Fruit fly (Drosophila melanogaster): Measurements from ENCODE around the gene snRNP-U1-70K.

snRNP-U1-70K gene

DNA sequence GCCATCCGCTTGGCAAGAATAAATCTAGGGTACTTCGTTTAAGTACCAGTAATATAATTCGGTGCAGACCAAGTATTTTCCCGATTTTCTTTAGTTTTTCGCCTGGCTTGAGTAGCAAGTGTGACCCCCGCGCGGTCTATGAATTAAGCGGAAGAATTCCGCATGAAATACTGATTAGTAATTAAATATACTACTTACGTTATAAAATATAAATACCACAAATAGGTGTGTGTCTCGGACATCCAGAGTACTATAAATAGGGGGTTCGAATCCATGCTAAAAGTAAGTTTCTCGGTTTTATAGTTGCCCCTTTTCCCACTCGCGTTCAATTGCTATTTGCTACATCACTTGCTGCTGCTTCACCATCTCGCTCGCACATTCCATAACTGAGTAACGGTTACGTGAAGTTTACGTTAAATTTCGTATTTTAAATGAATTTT is at the start of gene snRNP-U1-70K (continued):
- TF ChIP-seq bsh (GFP tag; optimal IDR thresholded peaks at IDR 0.05), result no peak
- no peak for TF ChIP-seq gro (GFP tag; optimal IDR thresholded peaks at IDR 0.05)
- TF ChIP-seq CG10543 (GFP tag; optimal IDR thresholded peaks at IDR 0.05), result no peak
- peak; percentile 10 for TF ChIP-seq CG13424 (tag; optimal IDR thresholded peaks at IDR 0.05)
- TF ChIP-seq hb (GFP tag; IDR thresholded peaks at IDR 0.05; ENCODE audit: partially characterized antibody), result no peak
- peak; percentile 98 for TF ChIP-seq CG18011 (GFP tag; optimal IDR thresholded peaks at IDR 0.05)
- peak; percentile 20; the same call in 2 of the 3 replicates for TF ChIP-seq Opbp (GFP tag; IDR thresholded peaks at IDR 0.05; ENCODE audit: partially characterized antibody)
- no peak for TF ChIP-seq tx (GFP tag; optimal IDR thresholded peaks at IDR 0.05)
- TF ChIP-seq mam (GFP tag; optimal IDR thresholded peaks at IDR 0.05), result no peak
- TF ChIP-seq sr (GFP tag; IDR thresholded peaks at IDR 0.05), result no peak
- TF ChIP-seq odd (GFP tag; optimal IDR thresholded peaks at IDR 0.05), result no peak
- 0 out of 3 replicates have a peak, but pooled peaks have one; percentile 41 for TF ChIP-seq CG11456 (GFP tag; IDR thresholded peaks at IDR 0.05)
- TF ChIP-seq Deaf1 (tag; optimal IDR thresholded peaks at IDR 0.05), result no peak
- TF ChIP-seq pum (GFP tag; optimal IDR thresholded peaks at IDR 0.05), result no peak
- TF ChIP-seq CG2116 (GFP tag; optimal IDR thresholded peaks at IDR 0.05), result peak; percentile 34
- no peak for TF ChIP-seq Doc2 (GFP tag; IDR thresholded peaks at IDR 0.05)
- no peak for TF ChIP-seq CG13123 (GFP tag; optimal IDR thresholded peaks at IDR 0.05)
- no peak for TF ChIP-seq zf30C (GFP tag; optimal IDR thresholded peaks at IDR 0.05)
- no peak for TF ChIP-seq lab (GFP tag; optimal IDR thresholded peaks at IDR 0.05)
- no peak for TF ChIP-seq Atf-2 (GFP tag; optimal IDR thresholded peaks at IDR 0.05)
- TF ChIP-seq Max (GFP tag; optimal IDR thresholded peaks at IDR 0.05), result peak; percentile 21
- TF ChIP-seq CoRest (tag; optimal IDR thresholded peaks at IDR 0.05), result peak; percentile 26
- peak in 1 of 2 experiments; percentile 54 for TF ChIP-seq Pdp1 (GFP tag; optimal IDR thresholded peaks at IDR 0.05)
- no peak for TF ChIP-seq caup (GFP tag; optimal IDR thresholded peaks at IDR 0.05; ENCODE audit: severe bottlenecking)
- TF ChIP-seq Lim3 (GFP tag; IDR thresholded peaks at IDR 0.05), result no peak
- no peak for TF ChIP-seq Blimp-1 (GFP tag; optimal IDR thresholded peaks at IDR 0.05)
- no peak for TF ChIP-seq Chrac-16 (GFP tag; optimal IDR thresholded peaks at IDR 0.05)
- TF ChIP-seq HmgZ (tag; optimal IDR thresholded peaks at IDR 0.05), result peak; percentile 77
- no peak for TF ChIP-seq disco-r (GFP tag; optimal IDR thresholded peaks at IDR 0.05)
- TF ChIP-seq CG13296 (GFP tag; optimal IDR thresholded peaks at IDR 0.05), result no peak
- no peak for TF ChIP-seq CG10209 (GFP tag; optimal IDR thresholded peaks at IDR 0.05)
- TF ChIP-seq CG10147 (GFP tag; optimal IDR thresholded peaks at IDR 0.05), result no peak
- TF ChIP-seq CG10654 (GFP tag; optimal IDR thresholded peaks at IDR 0.05), result no peak
- TF ChIP-seq CG3847 (GFP tag; IDR thresholded peaks at IDR 0.05), result peak; percentile 23; the same call in 1 of the 2 replicates
- TF ChIP-seq CG16813 (GFP tag; IDR thresholded peaks at IDR 0.05; ENCODE audit: partially characterized antibody), result no peak
- TF ChIP-seq D (optimal IDR thresholded peaks at IDR 0.05), result no peak
- no peak for TF ChIP-seq D (GFP tag; optimal IDR thresholded peaks at IDR 0.05)
- no peak for TF ChIP-seq CG18599 (GFP tag; optimal IDR thresholded peaks at IDR 0.05)
- TF ChIP-seq CG4854 (GFP tag; optimal IDR thresholded peaks at IDR 0.05), result no peak
- no peak for TF ChIP-seq z (GFP tag; IDR thresholded peaks at IDR 0.05)
- TF ChIP-seq CG7745 (tag; optimal IDR thresholded peaks at IDR 0.05), result peak; percentile 0
- TF ChIP-seq CG17328 (GFP tag; IDR thresholded peaks at IDR 0.05), result no peak
- peak in 1 of 2 experiments; percentile 6 for TF ChIP-seq chif (GFP tag; optimal IDR thresholded peaks at IDR 0.05)
- peak; percentile 64 for TF ChIP-seq CG12659 (GFP tag; optimal IDR thresholded peaks at IDR 0.05)
- peak; percentile 77 for TF ChIP-seq sens (GFP tag)
- TF ChIP-seq Hsf (GFP tag; optimal IDR thresholded peaks at IDR 0.05), result no peak
- peak; percentile 19; the same call in 1 of the 2 replicates for TF ChIP-seq CG11247 (GFP tag; IDR thresholded peaks at IDR 0.05)
- TF ChIP-seq Dref (GFP tag; IDR thresholded peaks at IDR 0.05), result peak; percentile 40
- no peak for TF ChIP-seq CG7271 (tag; optimal IDR thresholded peaks at IDR 0.05)
- 0 out of 2 replicates have a peak, but pooled peaks have one; percentile 5 for TF ChIP-seq ssp (GFP tag; IDR thresholded peaks at IDR 0.05)
